Fruit fly (Drosophila melanogaster): Measurements from ENCODE around the gene TTLL3A.
A peak's percentile ranks its signal among the peaks of the same experiment; 100 is the strongest.

The TTLL3A gene

dm6 chr2L:6759528-6759927, 19.5 kb upstream of the TTLL3A start, which contains the start of gene CG11322:
Gene CG11322 (minus strand): TSS chr2L:6759628.
- no peak for TF ChIP-seq CG3726 (GFP tag; IDR thresholded peaks at IDR 0.05)
- TF ChIP-seq CG4617 (GFP tag; optimal IDR thresholded peaks at IDR 0.05; ENCODE audit: borderline replicate concordance) = no peak
- TF ChIP-seq CG3407 (GFP tag; optimal IDR thresholded peaks at IDR 0.05) = no peak
- TF ChIP-seq MBD-R2 (GFP tag; IDR thresholded peaks at IDR 0.05) = no peak
- TF ChIP-seq HmgD (GFP tag; optimal IDR thresholded peaks at IDR 0.05) = no peak
- TF ChIP-seq NK7.1 (GFP tag; optimal IDR thresholded peaks at IDR 0.05) = no peak
- no peak for TF ChIP-seq CG13296 (GFP tag; optimal IDR thresholded peaks at IDR 0.05)
- no peak for TF ChIP-seq CG2712 (tag; optimal IDR thresholded peaks at IDR 0.05)
- no peak for TF ChIP-seq Bdp1 (GFP tag; optimal IDR thresholded peaks at IDR 0.05)
- TF ChIP-seq CG17912 (GFP tag; optimal IDR thresholded peaks at IDR 0.05) = no peak
- TF ChIP-seq bsh (GFP tag; optimal IDR thresholded peaks at IDR 0.05) = no peak
- TF ChIP-seq CkIIα-i1 (GFP tag; IDR thresholded peaks at IDR 0.05) = no peak
- no peak for TF ChIP-seq Hsf (GFP tag; optimal IDR thresholded peaks at IDR 0.05)
- TF ChIP-seq Hr39 (optimal IDR thresholded peaks at IDR 0.05) = no peak
- TF ChIP-seq Dref (GFP tag; IDR thresholded peaks at IDR 0.05) = no peak
- no peak for TF ChIP-seq CG2889 (GFP tag; IDR thresholded peaks at IDR 0.05)

- TF ChIP-seq Deaf1 (tag; optimal IDR thresholded peaks at IDR 0.05) = peak; percentile 31
- TF ChIP-seq CG6175 (GFP tag; IDR thresholded peaks at IDR 0.05) = peak; percentile 92
- TF ChIP-seq crol (GFP tag; IDR thresholded peaks at IDR 0.05) = peak; percentile 71
- TF ChIP-seq CG32532 (GFP tag; IDR thresholded peaks at IDR 0.05) = 0 out of 2 replicates have a peak, but pooled peaks have one; percentile 20
- peak; percentile 55 for TF ChIP-seq Med (GFP tag)
- TF ChIP-seq Hr39 (optimal IDR thresholded peaks at IDR 0.05) = peak; percentile 15
- peak; percentile 83 for TF ChIP-seq sr (GFP tag; IDR thresholded peaks at IDR 0.05)
- TF ChIP-seq Rfx (GFP tag; IDR thresholded peaks at IDR 0.05) = peak; percentile 51
- TF ChIP-seq cas (GFP tag; IDR thresholded peaks at IDR 0.05) = 0 out of 2 replicates have a peak, but pooled peaks have one; percentile 26
- peak; percentile 29 for TF ChIP-seq sd (tag; optimal IDR thresholded peaks at IDR 0.05)
- TF ChIP-seq Hr51 (GFP tag; optimal IDR thresholded peaks at IDR 0.05) = no peak
- peak; percentile 15 for TF ChIP-seq cwo (GFP tag; optimal IDR thresholded peaks at IDR 0.05)
- no peak for TF ChIP-seq CG16815 (GFP tag; optimal IDR thresholded peaks at IDR 0.05)
- TF ChIP-seq CG10543 (GFP tag; optimal IDR thresholded peaks at IDR 0.05) = peak; percentile 86
- TF ChIP-seq Drgx (GFP tag; IDR thresholded peaks at IDR 0.05) = 0 out of 2 replicates have a peak, but pooled peaks have one; percentile 15
- TF ChIP-seq HmgD (GFP tag; optimal IDR thresholded peaks at IDR 0.05) = no peak
- TF ChIP-seq CG12769 (tag; optimal IDR thresholded peaks at IDR 0.05) = peak; percentile 98
- no peak for TF ChIP-seq CG9215 (GFP tag; IDR thresholded peaks at IDR 0.05)
- TF ChIP-seq CG9932 (GFP tag; IDR thresholded peaks at IDR 0.05) = peak; percentile 30; the same call in 1 of the 2 replicates
Measured at dm6 chr2L:6751037-6751436, 11.0 kb upstream of the TTLL3A start.

- TF ChIP-seq CG4360 (GFP tag; IDR thresholded peaks at IDR 0.05) (no peak), CG16815 (GFP tag; optimal IDR thresholded peaks at IDR 0.05) (no peak), ci (GFP tag; IDR thresholded peaks at IDR 0.05) (no peak), CG3995 (GFP tag; optimal IDR thresholded peaks at IDR 0.05) (no peak), crol (GFP tag; IDR thresholded peaks at IDR 0.05) (no peak), CG18476 (GFP tag; optimal IDR thresholded peaks at IDR 0.05) (no peak), HmgZ (tag; optimal IDR thresholded peaks at IDR 0.05) (no peak), exex (tag; optimal IDR thresholded peaks at IDR 0.05) (no peak)
Measured at dm6 chr2L:6747814-6748213, 7.8 kb upstream of the TTLL3A start, which contains the start of gene CG44271. Gene CG44271 (minus strand): TSS chr2L:6747914.
